Worm (Caenorhabditis elegans) whole organism, late embryonic: ENCODE results near the gene K12H6.10.

Experiments
- C38D4.7 ChIP-seq: fragments of 200-800 bp; sonication (Bioruptor generic); optimal IDR thresholded peaks from 2 replicates; lab custom pipeline; 2018; ENCODE audit warnings: mild to moderate bottlenecking, missing genetic modification characterization, moderate library complexity, missing compliant biosample characterization
- K02D7.2 ChIP-seq: sonication (generic microtip); optimal IDR thresholded peaks from 2 replicates; lab custom pipeline; 2017; ENCODE audit warnings: mild to moderate bottlenecking, missing genetic modification characterization, missing compliant biosample characterization
- K09A11.1 ChIP-seq: sonication (generic microtip); optimal IDR thresholded peaks from 2 replicates; lab custom pipeline; 2017; ENCODE audit warnings: antibody characterized with exemption, mild to moderate bottlenecking, missing genetic modification characterization, missing compliant biosample characterization; ENCODE audit not compliant: insufficient read depth
- ahr-1 ChIP-seq: sonication (generic microtip); optimal IDR thresholded peaks from 2 replicates; lab custom pipeline; 2016; ENCODE audit warnings: missing genetic modification characterization, missing compliant biosample characterization
- ceh-18 ChIP-seq: sonication (generic microtip); optimal IDR thresholded peaks from 2 replicates; lab custom pipeline; 2016; ENCODE audit warnings: missing genetic modification characterization, missing compliant biosample characterization
- ceh-19 ChIP-seq: fragments of 200-800 bp; sonication (Bioruptor generic); optimal IDR thresholded peaks from 2 replicates; lab custom pipeline; 2018; ENCODE audit warnings: mild to moderate bottlenecking, missing genetic modification characterization, missing compliant biosample characterization
- ceh-2 ChIP-seq: sonication (generic microtip); optimal IDR thresholded peaks from 2 replicates; lab custom pipeline; 2016; ENCODE audit warnings: missing genotype, missing genetic modification characterization, missing compliant biosample characterization
- ceh-22 ChIP-seq: sonication (generic microtip); optimal IDR thresholded peaks from 2 replicates; lab custom pipeline; 2017; ENCODE audit warnings: missing biosample characterization, missing genetic modification characterization
- ceh-34 ChIP-seq: sonication (generic microtip); optimal IDR thresholded peaks from 2 replicates; lab custom pipeline; 2016; ENCODE audit warnings: mild to moderate bottlenecking, missing genetic modification characterization, missing compliant biosample characterization
- ceh-45 ChIP-seq: fragments of 200-800 bp; sonication (Bioruptor generic); IDR thresholded peaks from 2 replicates; pipeline ENCODE4 v1.3.6; 2022; ENCODE audit warnings: missing genetic modification reagents, missing genetic modification characterization, missing compliant biosample characterization
- ceh-48 ChIP-seq: sonication (generic microtip); optimal IDR thresholded peaks from 2 replicates; lab custom pipeline; 2016; ENCODE audit warnings: missing genetic modification characterization, inconsistent platforms, missing compliant biosample characterization
- ceh-6 ChIP-seq: fragments of 200-800 bp; sonication (Bioruptor generic); optimal IDR thresholded peaks from 2 replicates; lab custom pipeline; 2018; ENCODE audit warnings: mild to moderate bottlenecking, missing genetic modification characterization, missing compliant biosample characterization
- elt-2 ChIP-seq: sonication (generic microtip); optimal IDR thresholded peaks from 2 replicates; lab custom pipeline; 2016; ENCODE audit warnings: missing genetic modification reagents, missing genetic modification characterization, missing compliant biosample characterization
- eyg-1 ChIP-seq: sonication (generic microtip); optimal IDR thresholded peaks from 2 replicates; lab custom pipeline; 2016; ENCODE audit warnings: missing genotype, missing genetic modification characterization, missing compliant biosample characterization
- fax-1 ChIP-seq: sonication (generic microtip); optimal IDR thresholded peaks from 2 replicates; lab custom pipeline; 2016; ENCODE audit warnings: missing genotype, missing genetic modification characterization, missing compliant biosample characterization
- fkh-10 ChIP-seq: fragments of 150-350 bp; optimal IDR thresholded peaks from 2 replicates; lab custom pipeline; 2014; ENCODE audit warnings: missing biosample characterization, missing genetic modification reagents, missing genetic modification characterization
- fkh-6 ChIP-seq: sonication (generic microtip); optimal IDR thresholded peaks from 2 replicates; lab custom pipeline; 2016; ENCODE audit warnings: missing genetic modification characterization, missing compliant biosample characterization
- gmeb-2 ChIP-seq: sonication (generic microtip); optimal IDR thresholded peaks from 2 replicates; lab custom pipeline; 2016; ENCODE audit warnings: missing genetic modification characterization, inconsistent platforms, missing compliant biosample characterization
- hlh-6 ChIP-seq: sonication (generic microtip); optimal IDR thresholded peaks from 2 replicates; lab custom pipeline; 2016; ENCODE audit warnings: missing genotype, missing genetic modification characterization, missing compliant biosample characterization
- hlh-8 ChIP-seq: sonication (generic microtip); optimal IDR thresholded peaks from 2 replicates; lab custom pipeline; 2016; ENCODE audit warnings: missing genotype, missing genetic modification characterization, missing compliant biosample characterization
- lin-11 ChIP-seq: fragments of 200-800 bp; sonication (Bioruptor generic); optimal IDR thresholded peaks from 2 replicates; lab custom pipeline; 2018; ENCODE audit warnings: mild to moderate bottlenecking, missing genetic modification characterization, missing compliant biosample characterization
- madf-2 ChIP-seq: sonication (generic microtip); optimal IDR thresholded peaks from 2 replicates; lab custom pipeline; 2017; ENCODE audit warnings: missing genetic modification characterization, missing compliant biosample characterization
- mec-3 ChIP-seq: sonication (generic microtip); optimal IDR thresholded peaks from 2 replicates; lab custom pipeline; 2016; ENCODE audit warnings: borderline replicate concordance, missing genetic modification characterization, missing compliant biosample characterization
- nhr-11 ChIP-seq: fragments of 150-350 bp; optimal IDR thresholded peaks from 2 replicates; lab custom pipeline; 2014; ENCODE audit warnings: missing biosample characterization, missing genetic modification characterization
- npax-4 ChIP-seq: sonication (generic microtip); optimal IDR thresholded peaks from 2 replicates; lab custom pipeline; 2016; ENCODE audit warnings: missing genetic modification characterization, missing compliant biosample characterization
- odd-2 ChIP-seq: sonication (generic microtip); optimal IDR thresholded peaks from 2 replicates; lab custom pipeline; 2017; ENCODE audit warnings: antibody characterized with exemption, mild to moderate bottlenecking, missing genetic modification characterization, missing compliant biosample characterization
- pag-3 ChIP-seq: sonication (generic microtip); optimal IDR thresholded peaks from 2 replicates; lab custom pipeline; 2016; ENCODE audit warnings: missing compliant biosample characterization, missing genetic modification characterization, borderline replicate concordance
- ref-2 ChIP-seq: sonication (generic microtip); optimal IDR thresholded peaks from 2 replicates; lab custom pipeline; 2016; ENCODE audit warnings: missing genetic modification characterization, missing compliant biosample characterization
- sox-2 ChIP-seq: fragments of 200-800 bp; sonication (Bioruptor generic); IDR thresholded peaks from 2 replicates; pipeline ENCODE4 v1.3.6; 2022; ENCODE audit warnings: missing genetic modification reagents, missing genetic modification characterization, missing compliant biosample characterization
- ttx-3 ChIP-seq: sonication (generic microtip); optimal IDR thresholded peaks from 2 replicates; lab custom pipeline; 2016; ENCODE audit warnings: missing genetic modification reagents, missing genetic modification characterization, missing compliant biosample characterization
- unc-3 ChIP-seq, 2 experiments: fragments of 200-800 bp in 1 of 2; sonication (Bioruptor generic) in 1 of 2; sonication (generic microtip) in 1 of 2; conservative IDR thresholded peaks in 1 of 2; optimal IDR thresholded peaks in 1 of 2; 2 replicates each; pipeline versions ENCODE4 v1.3.6 to Lab custom; 2016 to 2022; ENCODE audit warnings: missing compliant biosample characterization in 2 of 2, missing genetic modification characterization in 2 of 2, missing genetic modification reagents in 1 of 2
- zip-5 ChIP-seq: sonication (generic microtip); optimal IDR thresholded peaks from 2 replicates; lab custom pipeline; 2016; ENCODE audit warnings: missing genetic modification characterization, missing compliant biosample characterization

The K12H6.10 gene

DNA sequence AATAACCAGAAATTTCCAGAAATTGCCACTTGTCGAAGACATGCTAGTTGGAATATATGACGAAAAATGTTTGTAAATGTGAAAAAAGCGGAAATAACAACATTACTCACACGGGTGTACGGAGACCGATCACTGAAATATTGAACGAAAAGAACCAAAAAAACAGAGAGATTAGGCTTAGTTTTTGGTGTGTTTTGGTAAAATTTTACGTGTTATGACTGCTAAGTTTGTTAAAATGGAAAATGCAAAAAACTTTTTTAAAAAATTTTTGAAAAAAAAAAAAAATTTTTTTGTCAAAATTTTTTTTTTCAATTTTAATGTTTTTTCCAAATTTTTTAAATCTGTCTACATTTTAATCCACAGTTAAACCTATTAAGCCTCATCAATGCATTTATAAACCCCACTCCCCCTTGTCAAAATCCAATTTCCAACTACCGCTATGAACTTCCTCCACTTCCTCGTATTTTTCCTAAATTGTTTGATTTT is at the start of gene K12H6.10, which contains the start of gene fut-4:
TSS of gene K12H6.10 (plus strand) at position 436 of the 486 bp plus-strand sequence.
TSS of gene fut-4 (minus strand) at position 101 of the 486 bp plus-strand sequence.
- TF ChIP-seq C38D4.7 (GFP tag; lab: Kevin White, UChicago) (no peak), fkh-6 (tag; lab: Kevin White, UChicago) (no peak), elt-2 (tag; lab: Kevin White, UChicago) (no peak), fax-1 (no peak), unc-3 (GFP tag; conservative IDR thresholded peaks at IDR 0.05; lab: Robert Waterston, UW) (no peak), unc-3 (tag; optimal IDR thresholded peaks at IDR 0.05; lab: Kevin White, UChicago) (no peak), odd-2 (tag; lab: Kevin White, UChicago) (no peak), hlh-6 (tag; lab: Kevin White, UChicago) (no peak), mec-3 (tag; lab: Kevin White, UChicago) (no peak), K09A11.1 (tag; lab: Kevin White, UChicago) (no peak), fkh-10 (no peak), K02D7.2 (tag; lab: Kevin White, UChicago) (no peak), ceh-34 (tag; lab: Kevin White, UChicago) (no peak), npax-4 (tag; lab: Kevin White, UChicago) (no peak), gmeb-2 (tag; lab: Kevin White, UChicago) (no peak), madf-2 (tag; lab: Kevin White, UChicago) (no peak)

DNA sequence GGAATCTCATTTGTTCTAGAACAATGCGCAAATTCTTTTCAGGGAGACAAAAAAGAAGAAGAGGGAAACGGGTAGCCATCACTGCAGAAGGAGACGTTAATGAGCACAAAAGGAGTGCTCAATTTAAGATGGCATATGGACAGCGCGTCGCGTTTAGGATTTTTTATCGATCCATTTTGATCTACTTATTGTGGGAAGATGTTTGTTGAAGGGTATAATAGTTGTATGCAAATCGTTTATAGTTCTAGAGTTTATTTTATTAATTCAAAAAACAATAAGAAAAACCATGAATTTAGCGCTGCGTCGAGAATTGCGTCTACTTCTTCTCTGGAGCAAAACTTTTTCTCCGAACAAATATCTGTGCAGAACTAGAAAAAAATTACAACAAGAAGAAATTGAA is 49.1 kb upstream of the K12H6.10 start, which contains the start of gene sdz-9:
TSS of gene sdz-9 (minus strand) at position 101 of the 400 bp plus-strand sequence.
- no peak for TF ChIP-seq zip-5 (tag; lab: Kevin White, UChicago)
- TF ChIP-seq K09A11.1 (tag; lab: Kevin White, UChicago): no peak
- TF ChIP-seq ceh-6 (GFP tag; lab: Kevin White, UChicago): no peak
- no peak for TF ChIP-seq ceh-18 (tag; lab: Kevin White, UChicago)
- TF ChIP-seq ceh-45: no peak
- TF ChIP-seq, all 69 proteins: peak for 0

DNA sequence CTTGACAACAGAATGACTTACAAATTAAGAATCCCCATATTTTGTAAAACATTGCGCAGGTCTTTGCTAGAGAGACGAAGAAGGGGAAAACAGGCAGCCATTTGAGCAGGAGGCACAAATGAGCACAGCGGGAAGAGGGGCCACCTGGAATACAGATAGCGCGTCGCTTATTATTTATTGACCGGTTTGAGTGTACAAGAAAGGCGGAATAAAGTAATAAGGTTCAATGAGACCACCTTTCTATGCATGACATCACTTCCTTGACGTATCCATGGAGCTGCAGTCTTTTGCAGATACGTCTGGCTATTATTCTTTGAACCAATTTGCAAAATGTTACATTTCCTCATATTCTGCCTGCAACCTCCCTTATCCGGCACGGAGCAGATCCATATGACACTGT is 47.8 kb upstream of the K12H6.10 start, which contains the start of gene fbxb-111:
TSS of gene fbxb-111 (minus strand) at position 101 of the 400 bp plus-strand sequence.
- TF ChIP-seq pag-3 (no peak), ahr-1 (tag; lab: Kevin White, UChicago) (no peak), ref-2 (peak; percentile 20)

DNA sequence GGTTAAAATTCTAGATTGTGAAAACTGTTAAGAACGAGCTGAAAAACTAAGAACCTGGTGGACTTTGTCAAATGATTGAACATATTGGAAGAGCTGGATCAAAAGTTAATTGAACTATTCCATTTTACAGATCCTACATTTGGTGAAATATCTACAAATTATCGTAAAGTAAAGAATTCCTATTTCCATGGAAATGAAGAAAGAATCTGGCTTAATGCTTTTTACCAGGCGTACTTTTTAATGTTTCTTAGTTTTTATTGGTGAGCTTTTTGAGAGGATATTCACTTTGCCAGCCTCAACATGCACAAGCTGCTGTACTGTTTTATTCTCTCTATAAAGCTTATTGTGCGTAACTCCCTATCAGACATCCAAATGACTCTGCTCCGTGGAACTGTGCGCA is 44.8 kb upstream of the K12H6.10 start, which contains the start of gene F08D12.4:
TSS of gene F08D12.4 (plus strand) at position 301 of the 400 bp plus-strand sequence.
- TF ChIP-seq ceh-2 (tag; lab: Kevin White, UChicago) (no peak), ceh-19 (no peak), K09A11.1 (tag; lab: Kevin White, UChicago) (no peak), zip-5 (tag; lab: Kevin White, UChicago) (no peak), K02D7.2 (tag; lab: Kevin White, UChicago) (no peak)

- TF ChIP-seq ttx-3 (tag; lab: Kevin White, UChicago) (no peak), nhr-11 (no peak), elt-2 (tag; lab: Kevin White, UChicago) (no peak), sox-2 (GFP tag; lab: Robert Waterston, UW) (no peak), gmeb-2 (tag; lab: Kevin White, UChicago) (no peak), zip-5 (tag; lab: Kevin White, UChicago) (no peak), lin-11 (tag; lab: Kevin White, UChicago) (no peak), ceh-22 (no peak), eyg-1 (no peak), hlh-8 (no peak), ceh-48 (tag; lab: Kevin White, UChicago) (no peak)
- TF ChIP-seq, all 69 proteins: peak for 0
These were observed 43.4 kb upstream of the K12H6.10 start, which contains the start of gene F08D12.3 for ce11 chrII:2779253-2779652. F08D12.3 (plus strand) TSS chrII:2779553.
